Worm (Caenorhabditis elegans): ENCODE results near the gene ztf-22.

ce11 chrII:13304339-13304938, 18.8 kb upstream of the ztf-22 start:
- TF ChIP-seq him-1 (tag; optimal IDR thresholded peaks at IDR 0.05), result no peak
- no peak for TF ChIP-seq dao-5 (tag; optimal IDR thresholded peaks at IDR 0.05)
- TF ChIP-seq W03F9.2 (tag; optimal IDR thresholded peaks at IDR 0.05), result no peak
